Worm (Caenorhabditis elegans): ENCODE measurements around the gene C52G5.2.

DNA sequence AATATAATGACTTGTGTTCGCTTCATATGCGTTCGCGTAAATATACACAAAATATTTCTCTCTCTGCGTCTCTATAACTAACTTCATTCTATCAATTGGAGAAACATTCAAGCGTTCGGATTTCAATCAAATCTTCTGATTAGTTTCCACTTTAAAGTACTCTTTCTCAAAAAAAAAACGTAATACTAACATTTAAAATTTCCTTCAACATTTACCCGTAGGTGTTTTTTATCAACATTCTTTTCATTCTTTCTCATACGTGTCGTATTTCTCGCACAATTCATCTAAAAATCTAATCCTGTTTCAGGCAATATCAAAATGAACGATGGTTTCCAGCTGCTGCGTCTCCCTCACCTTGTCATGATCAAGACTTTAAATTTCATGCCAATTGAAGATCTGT lies 14.6 kb downstream of the C52G5.2 start, which contains the start of gene T14G8.2:
- TF ChIP-seq nhr-11 (tag; optimal IDR thresholded peaks at IDR 0.05) (no peak), elt-4 (tag; optimal IDR thresholded peaks at IDR 0.05) (no peak)

Measured in whole organism, late embryonic.